Fruit fly (Drosophila melanogaster): ENCODE data around the gene sunz.

sunz gene

dm6 chr3R:6663289-6663666, 33.3 kb downstream of the sunz start:
- no peak for TF ChIP-seq noc (tag; optimal IDR thresholded peaks at IDR 0.05)

dm6 chr3R:6664371-6665116, 34.6 kb downstream of the sunz start:
- TF ChIP-seq noc (tag; optimal IDR thresholded peaks at IDR 0.05), result no peak

dm6 chr3R:6665117-6665654, 35.2 kb downstream of the sunz start:
- no peak for TF ChIP-seq noc (tag; optimal IDR thresholded peaks at IDR 0.05)

- TF ChIP-seq noc (tag; optimal IDR thresholded peaks at IDR 0.05), result no peak
Measured at dm6 chr3R:6667245-6667644, 37.3 kb downstream of the sunz start.

- TF ChIP-seq noc (tag; optimal IDR thresholded peaks at IDR 0.05), result no peak
Measured at dm6 chr3R:6668234-6668633, 38.3 kb downstream of the sunz start.

- TF ChIP-seq noc (tag; optimal IDR thresholded peaks at IDR 0.05), result no peak
Measured at dm6 chr3R:6672303-6673007, 42.5 kb downstream of the sunz start.

dm6 chr3R:6674548-6674947, 44.6 kb downstream of the sunz start:
- TF ChIP-seq noc (tag; optimal IDR thresholded peaks at IDR 0.05), result no peak

- TF ChIP-seq noc (tag; optimal IDR thresholded peaks at IDR 0.05), result no peak
Measured at dm6 chr3R:6678480-6678879, 48.5 kb downstream of the sunz start, which contains the start of gene lab. lab (minus strand) TSS chr3R:6678590.

Measured in whole organism, larva.